ENCODE assay signal across 4 fruit fly cellular contexts in genomic region chr3L:7833684-7834337, dm6.
A peak's percentile ranks its signal among the peaks of the same experiment; 100 is the strongest.
TF ChIP-seq lines count a peak whose summit lies in the region.

No protein-coding gene starts in this region.

- no peak for TF ChIP-seq CTCF in whole organism, embryonic (GFP tag; optimal IDR thresholded peaks at IDR 0.05; lab: Kevin White, UChicago)

TF ChIP-seq in whole organism, adult, 20 proteins besides CTCF, POLR2A, EP300 and RAD21:
- TF ChIP-seq Clk (GFP tag; optimal IDR thresholded peaks at IDR 0.05; lab: Kevin White, UChicago): peak; percentile 53
- peak; percentile 53 for TF ChIP-seq ovo (GFP tag; optimal IDR thresholded peaks at IDR 0.05; lab: Kevin White, UChicago)
- TF ChIP-seq bab1 (GFP tag; optimal IDR thresholded peaks at IDR 0.05; lab: Kevin White, UChicago): no peak
- no peak for TF ChIP-seq CG5204 (GFP tag; optimal IDR thresholded peaks at IDR 0.05; lab: Kevin White, UChicago)
- TF ChIP-seq Mnt (GFP tag; optimal IDR thresholded peaks at IDR 0.05; lab: Kevin White, UChicago): peak; percentile 70
- no peak for TF ChIP-seq Hr96 (GFP tag; optimal IDR thresholded peaks at IDR 0.05; lab: Kevin White, UChicago)
- no peak for TF ChIP-seq CG14711 (tag; optimal IDR thresholded peaks at IDR 0.05; lab: Kevin White, UChicago)
- TF ChIP-seq tj (GFP tag; optimal IDR thresholded peaks at IDR 0.05; lab: Kevin White, UChicago): no peak
- no peak for TF ChIP-seq CG1620 (GFP tag; optimal IDR thresholded peaks at IDR 0.05; lab: Kevin White, UChicago)
- TF ChIP-seq cic (GFP tag; optimal IDR thresholded peaks at IDR 0.05; lab: Kevin White, UChicago): peak; percentile 77
- TF ChIP-seq CG7045 (GFP tag; optimal IDR thresholded peaks at IDR 0.05; lab: Kevin White, UChicago): peak; percentile 7
- TF ChIP-seq CG7101 (tag; optimal IDR thresholded peaks at IDR 0.05; lab: Kevin White, UChicago): no peak
- no peak for TF ChIP-seq CG33017 (tag; optimal IDR thresholded peaks at IDR 0.05; lab: Kevin White, UChicago)
- peak; percentile 95 for TF ChIP-seq kay (GFP tag; lab: Kevin White, UChicago; ENCODE audit: borderline replicate concordance)
- TF ChIP-seq toe (GFP tag; optimal IDR thresholded peaks at IDR 0.05; lab: Kevin White, UChicago): no peak
- TF ChIP-seq Crg-1 (GFP tag; optimal IDR thresholded peaks at IDR 0.05; lab: Kevin White, UChicago): no peak
- peak; percentile 78 for TF ChIP-seq CG12768 (GFP tag; optimal IDR thresholded peaks at IDR 0.05; lab: Kevin White, UChicago)
- peak; percentile 34 for TF ChIP-seq pad (GFP tag; optimal IDR thresholded peaks at IDR 0.05; lab: Kevin White, UChicago)
- TF ChIP-seq cnc (optimal IDR thresholded peaks at IDR 0.05; lab: Kevin White, UChicago): peak; percentile 87 to 96
- TF ChIP-seq CG11617 (GFP tag; optimal IDR thresholded peaks at IDR 0.05; lab: Kevin White, UChicago): no peak

TF ChIP-seq in whole organism, embryonic, 481 proteins besides CTCF, POLR2A, EP300 and RAD21 (continues in another document):
- TF ChIP-seq fru (optimal IDR thresholded peaks at IDR 0.05; lab: Kevin White, UChicago) (no peak), sob (GFP tag; IDR thresholded peaks at IDR 0.05; lab: Robert Waterston, UW) (no peak), CG17361 (GFP tag; IDR thresholded peaks at IDR 0.05; lab: Robert Waterston, UW) (0 out of 3 replicates have a peak, but pooled peaks have one; percentile 2), ranshi (GFP tag; IDR thresholded peaks at IDR 0.05; lab: Robert Waterston, UW) (no peak), z (GFP tag; IDR thresholded peaks at IDR 0.05; lab: Robert Waterston, UW) (0 out of 3 replicates have a peak, but pooled peaks have one; percentile 41), CG3838 (GFP tag; optimal IDR thresholded peaks at IDR 0.05; lab: Kevin White, UChicago) (no peak), NFAT (GFP tag; IDR thresholded peaks at IDR 0.05; lab: Robert Waterston, UW) (no peak), sisA (GFP tag; IDR thresholded peaks at IDR 0.05; lab: Robert Waterston, UW) (no peak), ken (GFP tag; IDR thresholded peaks at IDR 0.05; lab: Robert Waterston, UW) (no peak), NC2β (GFP tag; optimal IDR thresholded peaks at IDR 0.05; lab: Kevin White, UChicago) (no peak), CG1603 (tag; optimal IDR thresholded peaks at IDR 0.05; lab: Kevin White, UChicago) (no peak), CG11504 (tag; optimal IDR thresholded peaks at IDR 0.05; lab: Kevin White, UChicago) (peak; percentile 14), GATAe (GFP tag; conservative IDR thresholded peaks at IDR 0.05; lab: Robert Waterston, UW) (no peak), CG12071 (GFP tag; optimal IDR thresholded peaks at IDR 0.05; lab: Kevin White, UChicago) (no peak), Ets65A (GFP tag; lab: Kevin White, UChicago) (peak; percentile 82), cwo (GFP tag; optimal IDR thresholded peaks at IDR 0.05; lab: Kevin White, UChicago) (peak; percentile 65), CG10366 (GFP tag; IDR thresholded peaks at IDR 0.05; lab: Robert Waterston, UW) (no peak), CG11696 (GFP tag; IDR thresholded peaks at IDR 0.05; lab: Robert Waterston, UW) (no peak), crol (GFP tag; IDR thresholded peaks at IDR 0.05; lab: Robert Waterston, UW) (0 out of 2 replicates have a peak, but pooled peaks have one; percentile 32), Nf-YA (GFP tag; IDR thresholded peaks at IDR 0.05; lab: Robert Waterston, UW) (no peak), CG11695 (GFP tag; IDR thresholded peaks at IDR 0.05; lab: Robert Waterston, UW) (no peak), Trl (optimal IDR thresholded peaks at IDR 0.05; lab: Kevin White, UChicago) (peak in 1 of 2 experiments; percentile 17), Trl (GFP tag; optimal IDR thresholded peaks at IDR 0.05; lab: Kevin White, UChicago) (no peak), Atf3 (GFP tag; optimal IDR thresholded peaks at IDR 0.05; lab: Kevin White, UChicago) (no peak)

TF ChIP-seq in whole organism, prepupa, 60 proteins besides CTCF, POLR2A, EP300 and RAD21:
- TF ChIP-seq pdm3 (GFP tag; optimal IDR thresholded peaks at IDR 0.05; lab: Kevin White, UChicago): no peak
- TF ChIP-seq fd85E (GFP tag; optimal IDR thresholded peaks at IDR 0.05; lab: Kevin White, UChicago): no peak
- peak; percentile 25 for TF ChIP-seq CG32006 (GFP tag; optimal IDR thresholded peaks at IDR 0.05; lab: Kevin White, UChicago)
- 0 out of 3 replicates have a peak, but pooled peaks have one; percentile 31 for TF ChIP-seq CG6163 (GFP tag; IDR thresholded peaks at IDR 0.05; lab: Robert Waterston, UW)
- TF ChIP-seq svp (GFP tag; lab: Kevin White, UChicago): peak; percentile 15
- TF ChIP-seq eg (GFP tag; IDR thresholded peaks at IDR 0.05; lab: Robert Waterston, UW): peak; percentile 26; the same call in 1 of the 3 replicates

TF ChIP-seq in whole organism, pupa, 21 proteins besides CTCF, POLR2A, EP300 and RAD21:
- no peak for TF ChIP-seq Pif1A (GFP tag; optimal IDR thresholded peaks at IDR 0.05; lab: Kevin White, UChicago)
- peak; percentile 19 for TF ChIP-seq CG14655 (GFP tag; optimal IDR thresholded peaks at IDR 0.05; lab: Kevin White, UChicago)
- TF ChIP-seq CG34367 (tag; optimal IDR thresholded peaks at IDR 0.05; lab: Kevin White, UChicago): no peak
- TF ChIP-seq CG9948 (tag; optimal IDR thresholded peaks at IDR 0.05; lab: Kevin White, UChicago): no peak
- no peak for TF ChIP-seq CG10348 (GFP tag; IDR thresholded peaks at IDR 0.05; lab: Robert Waterston, UW)
- no peak for TF ChIP-seq rn (GFP tag; IDR thresholded peaks at IDR 0.05; lab: Robert Waterston, UW)
- TF ChIP-seq CG12605 (GFP tag; IDR thresholded peaks at IDR 0.05; lab: Robert Waterston, UW): 0 out of 2 replicates have a peak, but pooled peaks have one; percentile 9
- 0 out of 2 replicates have a peak, but pooled peaks have one; percentile 9 for TF ChIP-seq CG32121 (GFP tag; IDR thresholded peaks at IDR 0.05; lab: Robert Waterston, UW)
